Worm (Caenorhabditis elegans): ENCODE measurements around the gene ogdh-1.

ce11 chrIV:4703911-4704310 is at the start of gene ogdh-1:
- no peak for TF ChIP-seq T22C8.4 (GFP tag; IDR thresholded peaks at IDR 0.05)
- no peak for TF ChIP-seq ztf-29 (GFP tag; IDR thresholded peaks at IDR 0.05)
- no peak for TF ChIP-seq ref-1 (GFP tag; conservative IDR thresholded peaks at IDR 0.05)
